Fruit fly (Drosophila melanogaster) whole organism, prepupa: ENCODE results near the gene CG10428.
A peak's percentile ranks its signal among the peaks of the same experiment; 100 is the strongest.

Experiments used
- CG10669 ChIP-seq: fragments of 200-800 bp; sonication (Bioruptor generic); optimal IDR thresholded peaks from 3 replicates; lab custom pipeline; 2018; ENCODE audit warnings: missing biosample characterization, mild to moderate bottlenecking, missing genetic modification characterization, moderate library complexity
- CG1621 ChIP-seq: fragments of 200-800 bp; sonication (Bioruptor generic); optimal IDR thresholded peaks from 3 replicates; lab custom pipeline; 2018; ENCODE audit warnings: missing biosample characterization, mild to moderate bottlenecking, missing genetic modification characterization
- CG6854 ChIP-seq: fragments of 200-800 bp; sonication (Bioruptor generic); optimal IDR thresholded peaks from 2 replicates; lab custom pipeline; 2017; ENCODE audit warnings: missing biosample characterization, mild to moderate bottlenecking, missing genetic modification characterization
- Eip78C ChIP-seq: fragments of 200-800 bp; sonication (Bioruptor generic); peaks from one replicate; lab custom pipeline; 2016; ENCODE audit warnings: missing biosample characterization, missing genetic modification characterization
- Hr38 ChIP-seq: sonication (Bioruptor generic); optimal IDR thresholded peaks from 2 replicates; lab custom pipeline; 2016; ENCODE audit warnings: missing biosample characterization, missing genetic modification characterization
- Hr39 ChIP-seq: fragments of 200-800 bp; sonication (Bioruptor generic); optimal IDR thresholded peaks from 2 replicates; lab custom pipeline; 2016; ENCODE audit warnings: missing biosample characterization, missing genetic modification characterization
- cyc ChIP-seq: fragments of 200-800 bp; sonication (Bioruptor generic); optimal IDR thresholded peaks from 3 replicates; lab custom pipeline; 2016; ENCODE audit warnings: missing biosample characterization, missing genetic modification characterization
- eg ChIP-seq: fragments of 200-800 bp; sonication (Bioruptor generic); IDR thresholded peaks from 3 replicates; pipeline ENCODE4 v1.3.6; 2022; ENCODE audit warnings: missing biosample characterization, missing genetic modification characterization
- svp ChIP-seq: fragments of 200-800 bp; sonication (Bioruptor generic); peaks from one replicate; lab custom pipeline; 2016; ENCODE audit warnings: missing biosample characterization, missing genetic modification characterization

dm6 chr2L:18976749-18977148, 28.1 kb downstream of the CG10428 start:
- no peak for TF ChIP-seq Hr39 (GFP tag; lab: Kevin White, UChicago)
- no peak for TF ChIP-seq Hr38 (GFP tag; lab: Kevin White, UChicago)
- no peak for TF ChIP-seq Eip78C
- TF ChIP-seq CG6854 (GFP tag; lab: Kevin White, UChicago) = no peak
- no peak for TF ChIP-seq eg (GFP tag; lab: Robert Waterston, UW)
- no peak for TF ChIP-seq cyc (GFP tag; lab: Kevin White, UChicago)
- TF ChIP-seq CG10669 (GFP tag; lab: Kevin White, UChicago) = no peak
- TF ChIP-seq svp = peak; percentile 42
- no peak for TF ChIP-seq CG1621
